Worm (Caenorhabditis elegans) whole organism, late embryonic: ENCODE measurements around the gene C43H6.6.

Source experiments
- C38D4.7 ChIP-seq: fragments of 200-800 bp; sonication (Bioruptor generic); optimal IDR thresholded peaks from 2 replicates; lab custom pipeline; 2018; ENCODE audit warnings: mild to moderate bottlenecking, missing genetic modification characterization, moderate library complexity, missing compliant biosample characterization
- K02D7.2 ChIP-seq: sonication (generic microtip); optimal IDR thresholded peaks from 2 replicates; lab custom pipeline; 2017; ENCODE audit warnings: mild to moderate bottlenecking, missing genetic modification characterization, missing compliant biosample characterization
- T23F11.4 ChIP-seq: fragments of 200-800 bp; sonication (Bioruptor generic); optimal IDR thresholded peaks from 2 replicates; lab custom pipeline; 2018; ENCODE audit warnings: mild to moderate bottlenecking, missing genetic modification characterization, missing compliant biosample characterization
- ceh-18 ChIP-seq: sonication (generic microtip); optimal IDR thresholded peaks from 2 replicates; lab custom pipeline; 2016; ENCODE audit warnings: missing genetic modification characterization, missing compliant biosample characterization
- ceh-19 ChIP-seq: fragments of 200-800 bp; sonication (Bioruptor generic); optimal IDR thresholded peaks from 2 replicates; lab custom pipeline; 2018; ENCODE audit warnings: mild to moderate bottlenecking, missing genetic modification characterization, missing compliant biosample characterization
- ceh-2 ChIP-seq: sonication (generic microtip); optimal IDR thresholded peaks from 2 replicates; lab custom pipeline; 2016; ENCODE audit warnings: missing genotype, missing genetic modification characterization, missing compliant biosample characterization
- ceh-24 ChIP-seq: sonication (generic microtip); optimal IDR thresholded peaks from 2 replicates; lab custom pipeline; 2016; ENCODE audit warnings: mild to moderate bottlenecking, missing genetic modification characterization, missing compliant biosample characterization
- ceh-31 ChIP-seq: sonication (generic microtip); optimal IDR thresholded peaks from 2 replicates; lab custom pipeline; 2016; ENCODE audit warnings: missing genetic modification characterization, missing compliant biosample characterization
- ceh-34 ChIP-seq: sonication (generic microtip); optimal IDR thresholded peaks from 2 replicates; lab custom pipeline; 2016; ENCODE audit warnings: mild to moderate bottlenecking, missing genetic modification characterization, missing compliant biosample characterization
- ceh-9 ChIP-seq: sonication (generic microtip); optimal IDR thresholded peaks from 2 replicates; lab custom pipeline; 2016; ENCODE audit warnings: mild to moderate bottlenecking, missing genetic modification characterization, inconsistent platforms, missing compliant biosample characterization
- dmd-4 ChIP-seq: sonication (generic microtip); optimal IDR thresholded peaks from 2 replicates; lab custom pipeline; 2016; ENCODE audit warnings: borderline replicate concordance, missing genetic modification characterization, missing compliant biosample characterization
- dve-1 ChIP-seq: sonication (generic microtip); optimal IDR thresholded peaks from 2 replicates; lab custom pipeline; 2017; ENCODE audit warnings: antibody characterized with exemption, mild to moderate bottlenecking, missing genetic modification characterization, missing compliant biosample characterization
- ets-4 ChIP-seq: sonication (generic microtip); optimal IDR thresholded peaks from 2 replicates; lab custom pipeline; 2016; ENCODE audit warnings: missing genetic modification characterization, missing compliant biosample characterization
- eyg-1 ChIP-seq: sonication (generic microtip); optimal IDR thresholded peaks from 2 replicates; lab custom pipeline; 2016; ENCODE audit warnings: missing genotype, missing genetic modification characterization, missing compliant biosample characterization
- gmeb-2 ChIP-seq: sonication (generic microtip); optimal IDR thresholded peaks from 2 replicates; lab custom pipeline; 2016; ENCODE audit warnings: missing genetic modification characterization, inconsistent platforms, missing compliant biosample characterization
- hlh-13 ChIP-seq: fragments of 200-800 bp; sonication (Bioruptor generic); optimal IDR thresholded peaks from 2 replicates; lab custom pipeline; 2018; ENCODE audit warnings: mild to moderate bottlenecking, missing genetic modification characterization, missing compliant biosample characterization
- hlh-30 ChIP-seq: sonication (generic microtip); optimal IDR thresholded peaks from 2 replicates; lab custom pipeline; 2017; ENCODE audit warnings: antibody characterized with exemption, missing genetic modification characterization, missing compliant biosample characterization; ENCODE audit not compliant: insufficient read depth
- hlh-6 ChIP-seq: sonication (generic microtip); optimal IDR thresholded peaks from 2 replicates; lab custom pipeline; 2016; ENCODE audit warnings: missing genotype, missing genetic modification characterization, missing compliant biosample characterization
- mec-3 ChIP-seq: sonication (generic microtip); optimal IDR thresholded peaks from 2 replicates; lab custom pipeline; 2016; ENCODE audit warnings: borderline replicate concordance, missing genetic modification characterization, missing compliant biosample characterization
- nfya-1 ChIP-seq: sonication (generic microtip); optimal IDR thresholded peaks from 2 replicates; lab custom pipeline; 2017; ENCODE audit warnings: missing genetic modification characterization, mild to moderate bottlenecking, missing compliant biosample characterization, antibody characterized with exemption, moderate library complexity
- nhr-232 ChIP-seq: sonication (generic microtip); optimal IDR thresholded peaks from 2 replicates; lab custom pipeline; 2016; ENCODE audit warnings: missing genetic modification characterization, missing compliant biosample characterization
- odd-2 ChIP-seq: sonication (generic microtip); optimal IDR thresholded peaks from 2 replicates; lab custom pipeline; 2017; ENCODE audit warnings: antibody characterized with exemption, mild to moderate bottlenecking, missing genetic modification characterization, missing compliant biosample characterization
- pha-2 ChIP-seq: sonication (generic microtip); optimal IDR thresholded peaks from 2 replicates; lab custom pipeline; 2017; ENCODE audit warnings: mild to moderate bottlenecking, missing genetic modification characterization, missing compliant biosample characterization
- pha-4 ChIP-seq: fragments of 150-350 bp; optimal IDR thresholded peaks from 2 replicates; lab custom pipeline; 2018; ENCODE audit warnings: missing biosample characterization, missing genetic modification reagents, missing genetic modification characterization
- pqm-1 ChIP-seq: sonication (generic microtip); optimal IDR thresholded peaks from 2 replicates; lab custom pipeline; 2016; ENCODE audit warnings: missing genetic modification characterization, missing compliant biosample characterization
- pros-1 ChIP-seq: fragments of 150-350 bp; optimal IDR thresholded peaks from 2 replicates; lab custom pipeline; 2014; ENCODE audit warnings: missing biosample characterization, missing genetic modification reagents, missing genetic modification characterization
- ref-2 ChIP-seq: sonication (generic microtip); optimal IDR thresholded peaks from 2 replicates; lab custom pipeline; 2016; ENCODE audit warnings: missing genetic modification characterization, missing compliant biosample characterization
- sox-2 ChIP-seq: fragments of 200-800 bp; sonication (Bioruptor generic); IDR thresholded peaks from 2 replicates; pipeline ENCODE4 v1.3.6; 2022; ENCODE audit warnings: missing genetic modification reagents, missing genetic modification characterization, missing compliant biosample characterization
- sox-4 ChIP-seq: sonication (generic microtip); optimal IDR thresholded peaks from 2 replicates; lab custom pipeline; 2017; ENCODE audit warnings: mild to moderate bottlenecking, missing genetic modification characterization, inconsistent platforms, missing compliant biosample characterization
- tbx-2 ChIP-seq: sonication (generic microtip); optimal IDR thresholded peaks from 2 replicates; lab custom pipeline; 2016; ENCODE audit warnings: missing genetic modification characterization, missing compliant biosample characterization
- unc-55 ChIP-seq: sonication (generic microtip); optimal IDR thresholded peaks from 2 replicates; lab custom pipeline; 2017; ENCODE audit warnings: missing biosample characterization, missing genetic modification reagents, missing genetic modification characterization
- unc-86 ChIP-seq: sonication (generic microtip); optimal IDR thresholded peaks from 2 replicates; lab custom pipeline; 2016; ENCODE audit warnings: missing genetic modification characterization, missing compliant biosample characterization
- zip-5 ChIP-seq: sonication (generic microtip); optimal IDR thresholded peaks from 2 replicates; lab custom pipeline; 2016; ENCODE audit warnings: missing genetic modification characterization, missing compliant biosample characterization
- ztf-16 ChIP-seq: sonication (generic microtip); optimal IDR thresholded peaks from 2 replicates; lab custom pipeline; 2017; ENCODE audit warnings: missing genetic modification characterization, missing compliant biosample characterization

C43H6.6 gene

DNA sequence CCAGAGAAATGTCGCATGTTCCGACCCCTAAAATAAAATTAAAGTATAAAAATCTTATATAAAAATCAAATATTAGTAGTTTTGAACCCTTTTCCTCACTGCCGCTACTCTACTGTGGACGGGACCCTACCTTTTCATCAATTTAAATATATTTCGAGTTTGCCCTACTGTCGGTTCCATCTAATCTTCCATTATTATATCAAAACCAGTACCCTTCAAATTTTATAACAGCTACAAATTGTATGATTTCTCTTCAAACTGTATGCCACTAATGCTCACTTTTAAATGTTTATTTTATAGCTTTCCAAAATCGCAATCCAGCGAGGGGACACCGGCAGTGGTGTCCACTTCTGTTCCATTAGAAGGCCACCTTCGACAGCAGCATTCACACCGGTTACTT, at the start of gene C43H6.6:
Gene C43H6.6, plus strand, starts transcription at position 301 of the 400 bp plus-strand sequence.
- TF ChIP-seq nfya-1 (tag; lab: Kevin White, UChicago) (no peak), ceh-2 (tag; lab: Kevin White, UChicago) (no peak)

DNA sequence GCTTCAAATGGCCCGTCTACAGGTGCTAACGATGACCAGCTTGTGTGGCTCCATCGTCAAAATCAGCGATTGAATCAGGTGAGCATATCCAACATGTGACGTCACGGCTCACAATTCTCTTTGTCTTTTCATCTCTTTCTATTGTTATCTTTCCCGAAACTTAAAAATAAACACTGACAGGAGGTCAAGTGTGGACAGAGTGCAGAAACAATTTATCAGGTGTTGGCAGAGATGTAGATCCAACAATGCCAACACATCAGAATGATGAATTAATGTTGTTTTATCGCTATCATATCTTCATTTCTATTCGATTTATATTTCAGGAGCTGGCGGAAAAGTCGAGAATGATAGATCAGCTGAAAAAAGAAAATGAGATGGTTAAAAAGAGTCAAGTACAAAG, 47.1 kb upstream of the C43H6.6 start:
- no peak for TF ChIP-seq eyg-1 (tag; lab: Kevin White, UChicago)
- TF ChIP-seq hlh-30 (tag; lab: Kevin White, UChicago) = no peak
- no peak for TF ChIP-seq hlh-6
- TF ChIP-seq ceh-18 (tag; lab: Kevin White, UChicago) = peak; percentile 8
- peak; percentile 47 for TF ChIP-seq unc-55
- TF ChIP-seq odd-2 = no peak
- no peak for TF ChIP-seq tbx-2 (tag; lab: Kevin White, UChicago)
- no peak for TF ChIP-seq pha-2
- TF ChIP-seq nfya-1 (tag; lab: Kevin White, UChicago) = no peak

DNA sequence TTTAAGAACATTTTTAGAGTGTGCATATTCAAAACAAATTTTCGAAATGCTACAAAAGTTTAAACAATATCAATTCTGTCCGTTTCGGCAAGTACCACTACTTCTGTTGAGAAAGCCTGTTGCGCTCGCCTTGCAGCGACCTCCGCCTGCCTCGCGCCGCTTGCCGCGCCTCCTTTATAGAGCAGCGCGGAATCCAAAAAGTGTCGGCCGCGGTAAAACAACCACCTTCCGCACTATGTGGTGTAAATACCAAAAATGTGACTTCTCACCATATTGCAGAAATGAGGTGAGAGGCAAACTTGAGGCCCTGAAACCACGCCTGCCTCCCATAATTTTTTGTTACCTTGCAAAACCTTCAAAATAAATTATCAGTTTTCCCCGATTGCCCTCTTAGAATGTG, 42.2 kb upstream of the C43H6.6 start:
- TF ChIP-seq mec-3 (no peak), pha-2 (no peak), hlh-13 (GFP tag; lab: Kevin White, UChicago) (no peak), eyg-1 (tag; lab: Kevin White, UChicago) (no peak), unc-86 (tag; lab: Kevin White, UChicago) (no peak), K02D7.2 (tag; lab: Kevin White, UChicago) (no peak), dmd-4 (tag; lab: Kevin White, UChicago) (no peak), ceh-31 (tag; lab: Kevin White, UChicago) (no peak), sox-4 (no peak), ets-4 (tag; lab: Kevin White, UChicago) (no peak), ref-2 (tag; lab: Kevin White, UChicago) (no peak), tbx-2 (tag; lab: Kevin White, UChicago) (no peak)

DNA sequence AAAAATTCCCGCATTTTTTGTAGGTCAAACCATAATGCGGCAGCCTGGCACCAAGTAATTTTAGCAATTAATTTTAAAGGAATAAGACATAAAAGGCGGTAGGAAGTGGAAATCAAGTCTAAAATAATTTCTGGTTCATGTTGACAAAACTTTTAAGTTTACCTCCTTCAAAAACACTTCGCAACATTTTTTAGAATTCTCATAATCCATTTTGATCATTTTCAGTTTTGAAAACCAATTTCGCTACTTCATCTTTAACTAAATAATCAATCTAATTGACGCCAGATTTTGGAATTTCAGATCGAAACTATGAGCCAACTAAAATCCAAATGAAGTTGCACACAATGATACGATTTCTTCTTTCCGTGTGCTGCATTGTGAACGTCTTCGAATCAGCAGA, 35.3 kb upstream of the C43H6.6 start, which contains the start of gene lgc-40:
Gene lgc-40, plus strand, starts transcription at position 301 of the 400 bp plus-strand sequence.
- TF ChIP-seq odd-2 = no peak
- TF ChIP-seq ref-2 (tag; lab: Kevin White, UChicago) = no peak
- TF ChIP-seq sox-2 = no peak
- TF ChIP-seq nhr-232 (tag; lab: Kevin White, UChicago) = no peak
- no peak for TF ChIP-seq pros-1 (tag; lab: Kevin White, UChicago)
- no peak for TF ChIP-seq pqm-1 (tag; lab: Kevin White, UChicago)
- no peak for TF ChIP-seq ceh-34 (tag; lab: Kevin White, UChicago)
- no peak for TF ChIP-seq dve-1
- TF ChIP-seq pha-4 (tag; lab: Kevin White, UChicago) = no peak

DNA sequence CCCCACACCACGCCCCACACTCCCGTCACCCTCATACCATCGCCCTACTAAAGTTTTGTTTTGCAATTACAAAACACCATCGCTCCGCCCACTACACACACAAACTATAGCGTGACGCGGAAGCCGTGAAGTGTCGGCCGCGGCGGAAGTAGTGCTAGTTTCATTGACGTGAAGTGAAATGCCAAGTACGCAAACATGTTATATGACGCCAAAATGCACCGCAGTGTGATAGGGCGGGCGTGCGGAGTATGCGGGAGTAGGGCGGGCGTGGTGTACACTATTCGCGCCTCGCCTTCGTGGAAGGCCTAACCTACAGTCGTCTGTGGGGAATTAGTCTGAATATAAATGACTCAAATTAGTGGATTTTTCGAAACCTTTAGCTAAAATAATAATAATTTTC, 32.2 kb upstream of the C43H6.6 start:
- TF ChIP-seq gmeb-2 (tag; lab: Kevin White, UChicago) = no peak
- no peak for TF ChIP-seq ztf-16
- TF ChIP-seq dve-1 = no peak
- TF ChIP-seq hlh-13 (GFP tag; lab: Kevin White, UChicago) = no peak
- no peak for TF ChIP-seq zip-5
- TF ChIP-seq ceh-9 = no peak
- no peak for TF ChIP-seq dmd-4 (tag; lab: Kevin White, UChicago)
- no peak for TF ChIP-seq T23F11.4 (GFP tag; lab: Kevin White, UChicago)
- no peak for TF ChIP-seq ceh-24 (tag; lab: Kevin White, UChicago)
- TF ChIP-seq ceh-19 (GFP tag; lab: Kevin White, UChicago) = no peak
- TF ChIP-seq ceh-2 (tag; lab: Kevin White, UChicago) = no peak
- no peak for TF ChIP-seq nfya-1 (tag; lab: Kevin White, UChicago)
- no peak for TF ChIP-seq unc-86 (tag; lab: Kevin White, UChicago)
- no peak for TF ChIP-seq C38D4.7 (GFP tag; lab: Kevin White, UChicago)
- TF ChIP-seq, all 69 proteins: peak for 0
